Fruit fly (Drosophila melanogaster) whole organism, embryonic: ENCODE data around the gene Ide.

Source experiments
- B-H2 ChIP-seq: fragments of 200-800 bp; sonication (Bioruptor generic); optimal IDR thresholded peaks from 2 replicates; lab custom pipeline; 2018; ENCODE audit warnings: missing biosample characterization, mild to moderate bottlenecking, missing genetic modification characterization
- CG10209 ChIP-seq: fragments of 200-800 bp; sonication (Bioruptor generic); optimal IDR thresholded peaks from 3 replicates; lab custom pipeline; 2017; ENCODE audit warnings: missing biosample characterization, mild to moderate bottlenecking, missing genetic modification characterization, missing genetic modification reagents
- CG10431 ChIP-seq: fragments of 200-800 bp; sonication (Bioruptor generic); optimal IDR thresholded peaks from 3 replicates; lab custom pipeline; 2018; ENCODE audit warnings: missing biosample characterization, mild to moderate bottlenecking, missing genetic modification characterization
- CG10462 ChIP-seq: fragments of 200-800 bp; sonication (Bioruptor generic); optimal IDR thresholded peaks from 2 replicates; lab custom pipeline; 2016; ENCODE audit warnings: missing biosample characterization, missing genetic modification characterization
- CG11504 ChIP-seq: fragments of 200-800 bp; sonication (Bioruptor generic); optimal IDR thresholded peaks from 3 replicates; lab custom pipeline; 2019; ENCODE audit warnings: missing biosample characterization, mild to moderate bottlenecking, missing genetic modification characterization, moderate library complexity
- CG12391 ChIP-seq: fragments of 200-800 bp; sonication (Bioruptor generic); optimal IDR thresholded peaks from 3 replicates; lab custom pipeline; 2018; ENCODE audit warnings: missing biosample characterization, mild to moderate bottlenecking, missing genetic modification characterization, moderate library complexity
- CG12942 ChIP-seq: fragments of 200-800 bp; sonication (Bioruptor generic); optimal IDR thresholded peaks from 3 replicates; lab custom pipeline; 2016; ENCODE audit warnings: missing biosample characterization, missing genetic modification characterization
- CG15514 ChIP-seq: fragments of 200-800 bp; sonication (Bioruptor generic); optimal IDR thresholded peaks from 3 replicates; lab custom pipeline; 2017; ENCODE audit warnings: missing biosample characterization, missing genetic modification characterization, mild to moderate bottlenecking, moderate library complexity, missing genetic modification reagents
- CG18011 ChIP-seq: fragments of 200-800 bp; sonication (Bioruptor generic); optimal IDR thresholded peaks from 2 replicates; lab custom pipeline; 2017; ENCODE audit warnings: missing biosample characterization, missing genetic modification characterization, mild to moderate bottlenecking, moderate library complexity, missing genotype
- CG18262 ChIP-seq: fragments of 200-800 bp; optimal IDR thresholded peaks from 3 replicates; lab custom pipeline; 2019; ENCODE audit warnings: missing biosample characterization, mild to moderate bottlenecking, missing genetic modification characterization, moderate library complexity
- CG2199 ChIP-seq: fragments of 200-800 bp; sonication (Bioruptor generic); IDR thresholded peaks from 3 replicates; pipeline ENCODE4 v1.3.6; 2022; ENCODE audit warnings: missing biosample characterization, missing genetic modification characterization
- CG34376 ChIP-seq: fragments of 200-800 bp; sonication (Bioruptor generic); optimal IDR thresholded peaks from 2 replicates; lab custom pipeline; 2018; ENCODE audit warnings: missing biosample characterization, mild to moderate bottlenecking, missing genetic modification characterization
- CG4820 ChIP-seq: fragments of 200-800 bp; sonication (Bioruptor generic); optimal IDR thresholded peaks from 3 replicates; lab custom pipeline; 2016; ENCODE audit warnings: missing biosample characterization, missing genetic modification characterization
- CG8478 ChIP-seq: fragments of >200 bp; optimal IDR thresholded peaks from 2 replicates; lab custom pipeline; 2018
- CG8765 ChIP-seq: fragments of 200-800 bp; sonication (Bioruptor generic); IDR thresholded peaks from 2 replicates; pipeline ENCODE4 v1.3.6; 2022; ENCODE audit warnings: missing biosample characterization, missing genetic modification characterization
- CG9932 ChIP-seq: fragments of 200-800 bp; sonication (Bioruptor generic); IDR thresholded peaks from 2 replicates; pipeline ENCODE4 v1.3.6; 2022; ENCODE audit warnings: missing biosample characterization, missing genetic modification characterization
- Camta ChIP-seq: fragments of 200-800 bp; sonication (Bioruptor generic); optimal IDR thresholded peaks from 2 replicates; lab custom pipeline; 2016; ENCODE audit warnings: missing biosample characterization, missing genetic modification characterization
- Dad ChIP-seq: fragments of 200-800 bp; sonication (Bioruptor generic); optimal IDR thresholded peaks from 3 replicates; lab custom pipeline; 2016; ENCODE audit warnings: missing biosample characterization, missing genetic modification characterization
- Eip74EF ChIP-seq, 2 experiments: fragments of 200-800 bp in 1 of 2; fragments of >200 bp in 1 of 2; sonication (Bioruptor generic) in 1 of 2; optimal IDR thresholded peaks; 2 replicates each; lab custom pipeline; 2017 to 2019; ENCODE audit warnings: missing biosample characterization in 2 of 2, missing genetic modification characterization in 2 of 2, mild to moderate bottlenecking in 1 of 2, moderate library complexity in 1 of 2
- HLH3B ChIP-seq: fragments of 200-800 bp; sonication (Bioruptor generic); IDR thresholded peaks from 2 replicates; pipeline ENCODE4 v1.3.6; 2022; ENCODE audit warnings: missing biosample characterization, missing genetic modification characterization
- Hand ChIP-seq: fragments of 200-800 bp; sonication (Bioruptor generic); optimal IDR thresholded peaks from 2 replicates; lab custom pipeline; 2017; ENCODE audit warnings: mild to moderate bottlenecking, missing biosample characterization, missing genetic modification reagents, missing genetic modification characterization
- HmgZ ChIP-seq: fragments of 200-800 bp; sonication (Bioruptor generic); optimal IDR thresholded peaks from 2 replicates; lab custom pipeline; 2018; ENCODE audit warnings: missing biosample characterization, mild to moderate bottlenecking, missing genetic modification characterization
- Hmr ChIP-seq: fragments of 200-800 bp; sonication (Bioruptor generic); optimal IDR thresholded peaks from 3 replicates; lab custom pipeline; 2017; ENCODE audit warnings: mild to moderate bottlenecking, missing biosample characterization, missing genetic modification reagents, missing genetic modification characterization
- Hr51 ChIP-seq, 2 experiments: fragments of 200-800 bp; sonication (Bioruptor generic); optimal IDR thresholded peaks; 2 replicates in 1 of 2; 3 replicates in 1 of 2; lab custom pipeline; 2016 to 2018; ENCODE audit warnings: missing biosample characterization in 2 of 2, missing genetic modification characterization in 2 of 2, mild to moderate bottlenecking in 1 of 2, moderate library complexity in 1 of 2
- MESR4 ChIP-seq: fragments of 200-800 bp; sonication (Bioruptor generic); optimal IDR thresholded peaks from 2 replicates; lab custom pipeline; 2018; ENCODE audit warnings: missing biosample characterization, mild to moderate bottlenecking, missing genetic modification characterization, moderate library complexity
- Med ChIP-seq: fragments of 200-800 bp; sonication (Bioruptor generic); peaks from one replicate; lab custom pipeline; 2016; ENCODE audit warnings: missing biosample characterization, missing genetic modification characterization, mild to moderate bottlenecking, inconsistent platforms, moderate library complexity
- Neu2 ChIP-seq: fragments of 200-800 bp; sonication (Bioruptor generic); optimal IDR thresholded peaks from 3 replicates; lab custom pipeline; 2016; ENCODE audit warnings: missing biosample characterization, missing genetic modification characterization, borderline replicate concordance
- Side ChIP-seq: fragments of 200-800 bp; sonication (Bioruptor generic); optimal IDR thresholded peaks from 2 replicates; lab custom pipeline; 2016; ENCODE audit warnings: missing biosample characterization, missing genetic modification characterization
- Ssrp ChIP-seq: fragments of 200-800 bp; sonication (Bioruptor generic); optimal IDR thresholded peaks from 2 replicates; lab custom pipeline; 2018; ENCODE audit warnings: missing biosample characterization, mild to moderate bottlenecking, missing genetic modification characterization, moderate library complexity
- Taf1 ChIP-seq: fragments of 200-800 bp; sonication (Bioruptor generic); IDR thresholded peaks from 2 replicates; pipeline ENCODE4 v1.3.6; 2022; ENCODE audit warnings: missing biosample characterization, missing genetic modification characterization
- dysf ChIP-seq: fragments of 200-800 bp; sonication (Bioruptor generic); IDR thresholded peaks from 3 replicates; pipeline ENCODE4 v1.3.6; 2022; ENCODE audit warnings: missing biosample characterization, missing genetic modification characterization
- exex ChIP-seq: fragments of 200-800 bp; sonication (Bioruptor generic); optimal IDR thresholded peaks from 4 replicates; lab custom pipeline; 2018; ENCODE audit warnings: missing biosample characterization, mild to moderate bottlenecking, missing genetic modification characterization, moderate library complexity
- fd102C ChIP-seq: fragments of 200-800 bp; sonication (Bioruptor generic); optimal IDR thresholded peaks from 2 replicates; lab custom pipeline; 2018; ENCODE audit warnings: missing biosample characterization, mild to moderate bottlenecking, missing genetic modification characterization, moderate library complexity
- fd3F ChIP-seq: fragments of 200-800 bp; sonication (Bioruptor generic); optimal IDR thresholded peaks from 2 replicates; lab custom pipeline; 2018; ENCODE audit warnings: missing biosample characterization, mild to moderate bottlenecking, missing genetic modification characterization, moderate library complexity
- fd96Cb ChIP-seq: fragments of 200-800 bp; sonication (Bioruptor generic); optimal IDR thresholded peaks from 2 replicates; lab custom pipeline; 2018; ENCODE audit warnings: missing biosample characterization, mild to moderate bottlenecking, missing genetic modification characterization, moderate library complexity
- grn ChIP-seq: fragments of 200-800 bp; sonication (Bioruptor generic); optimal IDR thresholded peaks from 3 replicates; lab custom pipeline; 2017; ENCODE audit warnings: missing biosample characterization, missing genetic modification characterization
- hkb ChIP-seq, 2 experiments: fragments of 200-800 bp in 1 of 2; fragments of >200 bp in 1 of 2; sonication (Bioruptor generic) in 1 of 2; IDR thresholded peaks in 1 of 2; optimal IDR thresholded peaks in 1 of 2; 2 replicates each; pipeline versions ENCODE4 v1.3.6 to Lab custom; 2017 to 2022; ENCODE audit warnings: missing biosample characterization in 1 of 2, missing genetic modification characterization in 1 of 2
- klu ChIP-seq: fragments of 200-800 bp; sonication (Bioruptor generic); IDR thresholded peaks from 2 replicates; pipeline ENCODE4 v1.3.6; 2022; ENCODE audit warnings: missing biosample characterization, missing genetic modification characterization
- maf-S ChIP-seq: fragments of 200-800 bp; sonication (Bioruptor generic); optimal IDR thresholded peaks from 2 replicates; lab custom pipeline; 2016; ENCODE audit warnings: missing biosample characterization, missing genetic modification characterization
- pho ChIP-seq: fragments of 200-800 bp; sonication (Bioruptor generic); optimal IDR thresholded peaks from 2 replicates; lab custom pipeline; 2016; ENCODE audit warnings: missing biosample characterization, missing genetic modification characterization
- pros ChIP-seq: fragments of 200-800 bp; sonication (Bioruptor generic); optimal IDR thresholded peaks from 3 replicates; lab custom pipeline; 2019; ENCODE audit warnings: missing biosample characterization, mild to moderate bottlenecking, missing genetic modification characterization, moderate library complexity
- sc ChIP-seq, 3 experiments: fragments of >200 bp in 2 of 3; fragments of 200-800 bp in 1 of 3; sonication (Bioruptor generic) in 1 of 3; optimal IDR thresholded peaks; 2 replicates in 2 of 3; 3 replicates in 1 of 3; lab custom pipeline; 2017; ENCODE audit warnings: mild to moderate bottlenecking in 1 of 3, missing biosample characterization in 1 of 3, missing genetic modification characterization in 1 of 3, missing genetic modification reagents in 1 of 3
- sd ChIP-seq: fragments of 200-800 bp; sonication (Bioruptor generic); optimal IDR thresholded peaks from 3 replicates; lab custom pipeline; 2018; ENCODE audit warnings: missing biosample characterization, mild to moderate bottlenecking, missing genetic modification characterization, moderate library complexity
- stwl ChIP-seq: fragments of 200-800 bp; sonication (Bioruptor generic); optimal IDR thresholded peaks from 3 replicates; lab custom pipeline; 2018; ENCODE audit warnings: missing biosample characterization, mild to moderate bottlenecking, missing genetic modification characterization, moderate library complexity
- tll ChIP-seq, 2 experiments: fragments of 200-800 bp in 1 of 2; fragments of >200 bp in 1 of 2; sonication (Bioruptor generic) in 1 of 2; optimal IDR thresholded peaks; 2 replicates each; lab custom pipeline; 2017 to 2019; ENCODE audit warnings: missing biosample characterization in 2 of 2, missing genetic modification characterization in 2 of 2, mild to moderate bottlenecking in 1 of 2, moderate library complexity in 1 of 2
- trem ChIP-seq: fragments of 200-800 bp; optimal IDR thresholded peaks from 3 replicates; lab custom pipeline; 2019; ENCODE audit warnings: missing biosample characterization, mild to moderate bottlenecking, missing genetic modification characterization, moderate library complexity
- ttk ChIP-seq: fragments of 200-800 bp; sonication (Bioruptor generic); IDR thresholded peaks from 2 replicates; pipeline ENCODE4 v2.1.2; 2022; ENCODE audit warnings: missing biosample characterization, missing genetic modification characterization

The Ide gene

DNA sequence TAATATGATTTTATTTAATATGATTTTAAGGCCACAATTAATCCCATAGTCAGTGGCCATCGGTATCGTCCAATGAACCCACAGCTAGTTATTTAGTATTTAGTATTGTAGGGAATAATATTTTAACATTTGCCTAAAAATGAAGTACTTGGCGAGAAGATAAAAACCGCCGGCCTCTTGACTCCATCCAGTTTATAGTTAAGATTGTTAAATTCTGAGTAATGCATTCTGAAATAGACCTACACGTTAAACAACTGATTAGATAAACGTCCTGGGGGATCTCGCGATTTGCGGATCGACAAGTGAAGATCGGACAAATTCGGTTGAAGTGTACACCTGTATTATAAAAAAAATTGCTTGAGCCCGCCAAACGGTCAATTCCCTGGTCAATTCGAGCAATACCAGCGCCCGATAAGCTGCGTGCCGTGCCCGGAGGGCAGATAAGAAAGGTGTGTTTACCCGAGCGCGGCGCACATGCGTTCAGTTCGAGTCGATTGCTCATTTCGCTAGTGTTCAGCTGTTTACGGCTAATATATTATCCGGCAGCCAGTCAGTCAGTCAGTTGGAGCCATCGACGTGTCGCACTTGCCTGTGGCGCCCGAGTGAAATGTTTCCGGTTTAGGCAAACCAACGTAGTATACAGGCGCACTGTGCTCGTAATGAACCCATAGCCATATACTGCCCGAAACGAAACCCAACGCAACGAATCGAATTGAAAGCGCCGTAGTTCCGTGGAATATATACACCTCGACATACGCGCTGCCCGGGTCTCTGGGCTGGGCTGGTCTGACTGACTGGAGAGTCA lies 11.5 kb upstream of the Ide start (continued):
- TF ChIP-seq fd3F (GFP tag; lab: Kevin White, UChicago), result no peak
- TF ChIP-seq Hr51 (GFP tag; optimal IDR thresholded peaks at IDR 0.05; lab: Kevin White, UChicago), result no peak
- TF ChIP-seq dysf (GFP tag; lab: Robert Waterston, UW), result 0 out of 3 replicates have a peak, but pooled peaks have one; percentile 28
- TF ChIP-seq Side (GFP tag; lab: Kevin White, UChicago), result no peak
- TF ChIP-seq Taf1 (GFP tag; lab: Robert Waterston, UW), result no peak
- no peak for TF ChIP-seq B-H2
- TF ChIP-seq exex (tag; lab: Kevin White, UChicago), result peak; percentile 77
- TF ChIP-seq CG10462, result no peak
- no peak for TF ChIP-seq HLH3B
- no peak for TF ChIP-seq Ssrp (tag; lab: Kevin White, UChicago)
- TF ChIP-seq stwl, result no peak
- no peak for TF ChIP-seq CG12391
- TF ChIP-seq Med (GFP tag; lab: Kevin White, UChicago), result peak; percentile 69
- peak; percentile 60 for TF ChIP-seq sd (tag; lab: Kevin White, UChicago)
- TF ChIP-seq CG8765 (GFP tag; lab: Robert Waterston, UW), result no peak
- no peak for TF ChIP-seq Camta (GFP tag; lab: Kevin White, UChicago)
- TF ChIP-seq CG18011 (GFP tag; lab: Kevin White, UChicago), result no peak
- TF ChIP-seq pho, result no peak
- TF ChIP-seq Hmr (GFP tag; lab: Kevin White, UChicago), result peak; percentile 2
- TF ChIP-seq Neu2, result no peak
- peak in 1 of 2 experiments; percentile 55 for TF ChIP-seq Eip74EF (GFP tag; optimal IDR thresholded peaks at IDR 0.05; lab: Kevin White, UChicago)
- peak; percentile 89; the same call in 2 of the 3 replicates for TF ChIP-seq CG2199
- peak; percentile 45 for TF ChIP-seq HmgZ
- no peak for TF ChIP-seq tll (GFP tag; optimal IDR thresholded peaks at IDR 0.05; lab: Kevin White, UChicago)
- TF ChIP-seq CG12942, result no peak
- peak; percentile 8 for TF ChIP-seq Hand (GFP tag; lab: Kevin White, UChicago)
- no peak for TF ChIP-seq maf-S (GFP tag; lab: Kevin White, UChicago)
- peak; percentile 67 for TF ChIP-seq CG34376 (GFP tag; lab: Kevin White, UChicago)
- peak; percentile 19 for TF ChIP-seq CG15514 (GFP tag; lab: Kevin White, UChicago)
- TF ChIP-seq CG4820, result no peak
- no peak for TF ChIP-seq fd96Cb
- TF ChIP-seq sc (optimal IDR thresholded peaks at IDR 0.05; lab: Kevin White, UChicago), result no peak
- TF ChIP-seq sc (GFP tag; optimal IDR thresholded peaks at IDR 0.05; lab: Kevin White, UChicago), result no peak
- no peak for TF ChIP-seq ttk (GFP tag; lab: Robert Waterston, UW)
- no peak for TF ChIP-seq Dad (GFP tag; lab: Kevin White, UChicago)
- TF ChIP-seq grn (GFP tag; lab: Kevin White, UChicago), result peak; percentile 59
- no peak for TF ChIP-seq klu (GFP tag; lab: Robert Waterston, UW)
- no peak for TF ChIP-seq CG18262 (tag; lab: Kevin White, UChicago)
- TF ChIP-seq CG9932 (GFP tag; lab: Robert Waterston, UW), result no peak
- no peak for TF ChIP-seq CG10209 (GFP tag; lab: Kevin White, UChicago)
- TF ChIP-seq CG8478 (lab: Kevin White, UChicago), result no peak
- no peak for TF ChIP-seq hkb (optimal IDR thresholded peaks at IDR 0.05; lab: Kevin White, UChicago)
- TF ChIP-seq hkb (GFP tag; IDR thresholded peaks at IDR 0.05; lab: Robert Waterston, UW), result 0 out of 2 replicates have a peak, but pooled peaks have one; percentile 14
- no peak for TF ChIP-seq MESR4 (GFP tag; lab: Kevin White, UChicago)
- TF ChIP-seq CG10431 (GFP tag; lab: Kevin White, UChicago), result no peak
- no peak for TF ChIP-seq pros (GFP tag; lab: Kevin White, UChicago)
- TF ChIP-seq fd102C (GFP tag; lab: Kevin White, UChicago), result no peak
- TF ChIP-seq CG11504 (tag; lab: Kevin White, UChicago), result no peak
- no peak for TF ChIP-seq trem (tag; lab: Kevin White, UChicago)
